Worm (Caenorhabditis elegans): ENCODE results near the gene F32D8.8.
A peak's percentile ranks its signal among the peaks of the same experiment; 100 is the strongest.

The F32D8.8 gene

ce11 chrV:10887564-10887963, 15.0 kb downstream of the F32D8.8 start (continued):
- TF ChIP-seq efl-1 (GFP tag; optimal IDR thresholded peaks at IDR 0.05): no peak
- no peak for TF ChIP-seq nhr-80 (tag; optimal IDR thresholded peaks at IDR 0.05)
- TF ChIP-seq nhr-179 (tag; optimal IDR thresholded peaks at IDR 0.05): no peak
- TF ChIP-seq nhr-90 (tag; optimal IDR thresholded peaks at IDR 0.05): peak; percentile 51
- no peak for TF ChIP-seq akir-1 (GFP tag; optimal IDR thresholded peaks at IDR 0.05)
- TF ChIP-seq unc-130 (GFP tag; optimal IDR thresholded peaks at IDR 0.05): no peak
- no peak for TF ChIP-seq sptf-2 (GFP tag; optimal IDR thresholded peaks at IDR 0.05)
- TF ChIP-seq sdz-38 (tag; optimal IDR thresholded peaks at IDR 0.05): no peak
- TF ChIP-seq egrh-3 (GFP tag; IDR thresholded peaks at IDR 0.05): no peak
- TF ChIP-seq ekl-4 (GFP tag; IDR thresholded peaks at IDR 0.05): no peak
- TF ChIP-seq ztf-25 (GFP tag; IDR thresholded peaks at IDR 0.05): no peak
- no peak for TF ChIP-seq rcor-1 (GFP tag; IDR thresholded peaks at IDR 0.05)
- no peak for TF ChIP-seq ztf-3 (GFP tag; optimal IDR thresholded peaks at IDR 0.05)
- peak; percentile 2 for TF ChIP-seq die-1 (tag; optimal IDR thresholded peaks at IDR 0.05)
- no peak for TF ChIP-seq mel-28 (tag; optimal IDR thresholded peaks at IDR 0.05; ENCODE audit: borderline replicate concordance)
- no peak for TF ChIP-seq ceh-27 (GFP tag; optimal IDR thresholded peaks at IDR 0.05)
- no peak for TF ChIP-seq nfya-2 (GFP tag; IDR thresholded peaks at IDR 0.05)
- TF ChIP-seq ztf-28 (GFP tag; IDR thresholded peaks at IDR 0.05): no peak
- no peak for TF ChIP-seq attf-5 (GFP tag; optimal IDR thresholded peaks at IDR 0.05)
- TF ChIP-seq atf-7 (tag; optimal IDR thresholded peaks at IDR 0.05): peak; percentile 31
- TF ChIP-seq madf-6 (GFP tag; IDR thresholded peaks at IDR 0.05): no peak
- TF ChIP-seq let-526 (GFP tag; IDR thresholded peaks at IDR 0.05): no peak
- peak; percentile 83 for TF ChIP-seq F57C9.4 (tag; optimal IDR thresholded peaks at IDR 0.05)
- TF ChIP-seq zfh-2 (GFP tag; conservative IDR thresholded peaks at IDR 0.05): no peak
- no peak for TF ChIP-seq egl-44 (GFP tag; IDR thresholded peaks at IDR 0.05)
- TF ChIP-seq nhr-120 (GFP tag; IDR thresholded peaks at IDR 0.05): no peak
- no peak for TF ChIP-seq hmg-1.2 (GFP tag; IDR thresholded peaks at IDR 0.05)
- TF ChIP-seq F23B12.7 (tag; optimal IDR thresholded peaks at IDR 0.05; ENCODE audit: insufficient read depth): no peak
- peak; percentile 62; the same call in 1 of the 2 replicates for TF ChIP-seq B0336.3 (GFP tag; IDR thresholded peaks at IDR 0.05)
- peak; percentile 3 for TF ChIP-seq lin-40 (tag; optimal IDR thresholded peaks at IDR 0.05)
- TF ChIP-seq Y67H2A.10 (GFP tag; conservative IDR thresholded peaks at IDR 0.05): no peak
- no peak for TF ChIP-seq attf-3 (GFP tag; conservative IDR thresholded peaks at IDR 0.05)
- no peak for TF ChIP-seq F22D6.2 (tag; optimal IDR thresholded peaks at IDR 0.05)
- no peak for TF ChIP-seq mcd-1 (GFP tag; IDR thresholded peaks at IDR 0.05)
- no peak for TF ChIP-seq B0019.2 (GFP tag; conservative IDR thresholded peaks at IDR 0.05)
- no peak for TF ChIP-seq tbp1 (GFP tag; optimal IDR thresholded peaks at IDR 0.05)
- no peak for TF ChIP-seq aptf-2 (GFP tag; conservative IDR thresholded peaks at IDR 0.05)
- peak; percentile 56; the same call in 1 of the 2 replicates for TF ChIP-seq Y53G8AR.9 (GFP tag; conservative IDR thresholded peaks at IDR 0.05)
- no peak for TF ChIP-seq lin-35 (GFP tag; optimal IDR thresholded peaks at IDR 0.05)
- TF ChIP-seq madf-3 (GFP tag; IDR thresholded peaks at IDR 0.05): no peak
- no peak for TF ChIP-seq tbx-9 (tag; optimal IDR thresholded peaks at IDR 0.05; ENCODE audit: borderline replicate concordance)

ce11 chrV:10886405-10886887, 16.1 kb downstream of the F32D8.8 start, which contains the start of gene F32D8.3:
Gene F32D8.3 (plus strand): TSS chrV:10886837.
- TF ChIP-seq lin-26 (GFP tag; IDR thresholded peaks at IDR 0.05): no peak
- no peak for TF ChIP-seq ztf-26 (tag; optimal IDR thresholded peaks at IDR 0.05)
- TF ChIP-seq akir-1 (GFP tag; optimal IDR thresholded peaks at IDR 0.05): no peak
